Fruit fly (Drosophila melanogaster) whole organism, embryonic: Measurements from ENCODE around the gene GNBP1.

Experiments used
- Gug ChIP-seq: fragments of 200-800 bp; sonication (Bioruptor generic); IDR thresholded peaks from 4 replicates; pipeline ENCODE4 v1.3.6; 2022; ENCODE audit warnings: missing biosample characterization, missing genetic modification characterization
- Mrtf ChIP-seq: fragments of 200-800 bp; sonication (Bioruptor generic); IDR thresholded peaks from 3 replicates; pipeline ENCODE4 v1.3.6; 2022; ENCODE audit warnings: missing biosample characterization, missing genetic modification characterization
- ro ChIP-seq: fragments of 200-800 bp; sonication (Bioruptor generic); IDR thresholded peaks from 2 replicates; pipeline ENCODE4 v1.3.6; 2022; ENCODE audit warnings: missing biosample characterization, missing genetic modification characterization

DNA sequence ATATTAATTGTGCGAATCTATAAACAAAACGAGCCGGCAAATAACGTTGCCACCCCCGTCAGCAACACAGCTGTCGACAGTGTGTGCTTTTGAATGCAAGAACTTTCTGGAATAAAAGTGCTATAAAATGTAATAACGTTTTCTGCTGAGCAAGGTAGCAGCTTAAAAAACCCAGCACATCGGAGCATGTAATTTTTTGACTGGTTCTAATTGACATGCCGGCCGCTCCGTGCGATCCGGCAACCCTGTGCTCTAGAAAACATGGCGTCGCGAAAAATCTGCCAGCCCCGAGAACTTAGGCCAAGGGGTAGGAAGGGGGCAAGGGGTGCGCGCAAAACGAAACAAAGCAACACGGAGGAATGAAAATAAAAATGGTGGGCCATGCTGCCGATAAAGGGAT lies 3.4 kb upstream of the GNBP1 start:
- no peak for TF ChIP-seq ro
- no peak for TF ChIP-seq Gug (GFP tag; lab: Robert Waterston, UW)
- no peak for TF ChIP-seq Mrtf (GFP tag; lab: Robert Waterston, UW)
